Fruit fly (Drosophila melanogaster) whole organism, wandering third instar larva: ENCODE measurements around the gene CG5435.
A peak's percentile ranks its signal among the peaks of the same experiment; 100 is the strongest.

Experiments used
- HLH106 ChIP-seq: fragments of 200-800 bp; optimal IDR thresholded peaks from 3 replicates; lab custom pipeline; 2019; ENCODE audit warnings: missing biosample characterization, mild to moderate bottlenecking, missing genetic modification characterization, moderate library complexity
- Hnf4 ChIP-seq: fragments of 200-800 bp; sonication (Bioruptor generic); optimal IDR thresholded peaks from 2 replicates; lab custom pipeline; 2016; ENCODE audit warnings: missing biosample characterization, mild to moderate bottlenecking, missing genetic modification characterization
- Jra ChIP-seq: sonication (Bioruptor generic); optimal IDR thresholded peaks from 2 replicates; lab custom pipeline; 2016; ENCODE audit warnings: missing biosample characterization, missing genetic modification characterization
- Myc ChIP-seq: fragments of >200 bp; optimal IDR thresholded peaks from 2 replicates; lab custom pipeline; 2017
- Vsx2 ChIP-seq: fragments of 200-300, 225-300 bp; sonication (Bioruptor generic); optimal IDR thresholded peaks from 2 replicates; lab custom pipeline; 2018; ENCODE audit warnings: missing biosample characterization, missing genetic modification characterization; ENCODE audit not compliant: partially characterized antibody
- br ChIP-seq: fragments of 200-800 bp; sonication (Bioruptor generic); optimal IDR thresholded peaks from 2 replicates; lab custom pipeline; 2016; ENCODE audit warnings: missing biosample characterization, missing genetic modification characterization
- brk ChIP-seq: fragments of 200-800 bp; sonication (Bioruptor generic); optimal IDR thresholded peaks from 2 replicates; lab custom pipeline; 2016; ENCODE audit warnings: missing biosample characterization, mild to moderate bottlenecking, missing genetic modification characterization
- ey ChIP-seq: fragments of 200-800 bp; sonication (Bioruptor generic); optimal IDR thresholded peaks from 2 replicates; lab custom pipeline; 2016; ENCODE audit warnings: missing biosample characterization, missing genetic modification characterization
- fru ChIP-seq: fragments of 200-800 bp; sonication (Bioruptor generic); optimal IDR thresholded peaks from 3 replicates; lab custom pipeline; 2016; ENCODE audit warnings: missing biosample characterization, mild to moderate bottlenecking, missing genetic modification characterization
- h ChIP-seq: fragments of 200-800 bp; sonication (Bioruptor generic); optimal IDR thresholded peaks from 3 replicates; lab custom pipeline; 2016; ENCODE audit warnings: missing biosample characterization, mild to moderate bottlenecking, missing genetic modification characterization
- lola ChIP-seq: fragments of >200 bp; optimal IDR thresholded peaks from 2 replicates; lab custom pipeline; 2017; ENCODE audit warnings: missing biosample characterization, missing genetic modification characterization
- rgr ChIP-seq: fragments of 200-800 bp; sonication (Bioruptor generic); optimal IDR thresholded peaks from 3 replicates; lab custom pipeline; 2016; ENCODE audit warnings: missing biosample characterization, mild to moderate bottlenecking, missing genetic modification characterization
- tai ChIP-seq: sonication (Bioruptor generic); optimal IDR thresholded peaks from 2 replicates; lab custom pipeline; 2016; ENCODE audit warnings: missing biosample characterization, missing genetic modification characterization

- TF ChIP-seq br, result no peak
- no peak for TF ChIP-seq fru (GFP tag; lab: Kevin White, UChicago)
- TF ChIP-seq tai (GFP tag; lab: Kevin White, UChicago), result no peak
- no peak for TF ChIP-seq h (GFP tag; lab: Kevin White, UChicago)
- peak; percentile 27 for TF ChIP-seq rgr (GFP tag; lab: Kevin White, UChicago)
- no peak for TF ChIP-seq Hnf4 (GFP tag; lab: Kevin White, UChicago)
- TF ChIP-seq ey (GFP tag; lab: Kevin White, UChicago), result no peak
- TF ChIP-seq Vsx2 (GFP tag; lab: Kevin White, UChicago), result no peak
- TF ChIP-seq Myc (lab: Kevin White, UChicago), result peak; percentile 70
- TF ChIP-seq lola (GFP tag; lab: Kevin White, UChicago), result no peak
- no peak for TF ChIP-seq Jra (GFP tag; lab: Kevin White, UChicago)
- no peak for TF ChIP-seq HLH106 (tag; lab: Kevin White, UChicago)
- no peak for TF ChIP-seq brk (GFP tag; lab: Kevin White, UChicago)
Measured at dm6 chr2L:12435976-12436771, 5.5 kb upstream of the CG5435 start.
